Fruit fly (Drosophila melanogaster): Measurements from ENCODE around the gene CG3558.

DNA sequence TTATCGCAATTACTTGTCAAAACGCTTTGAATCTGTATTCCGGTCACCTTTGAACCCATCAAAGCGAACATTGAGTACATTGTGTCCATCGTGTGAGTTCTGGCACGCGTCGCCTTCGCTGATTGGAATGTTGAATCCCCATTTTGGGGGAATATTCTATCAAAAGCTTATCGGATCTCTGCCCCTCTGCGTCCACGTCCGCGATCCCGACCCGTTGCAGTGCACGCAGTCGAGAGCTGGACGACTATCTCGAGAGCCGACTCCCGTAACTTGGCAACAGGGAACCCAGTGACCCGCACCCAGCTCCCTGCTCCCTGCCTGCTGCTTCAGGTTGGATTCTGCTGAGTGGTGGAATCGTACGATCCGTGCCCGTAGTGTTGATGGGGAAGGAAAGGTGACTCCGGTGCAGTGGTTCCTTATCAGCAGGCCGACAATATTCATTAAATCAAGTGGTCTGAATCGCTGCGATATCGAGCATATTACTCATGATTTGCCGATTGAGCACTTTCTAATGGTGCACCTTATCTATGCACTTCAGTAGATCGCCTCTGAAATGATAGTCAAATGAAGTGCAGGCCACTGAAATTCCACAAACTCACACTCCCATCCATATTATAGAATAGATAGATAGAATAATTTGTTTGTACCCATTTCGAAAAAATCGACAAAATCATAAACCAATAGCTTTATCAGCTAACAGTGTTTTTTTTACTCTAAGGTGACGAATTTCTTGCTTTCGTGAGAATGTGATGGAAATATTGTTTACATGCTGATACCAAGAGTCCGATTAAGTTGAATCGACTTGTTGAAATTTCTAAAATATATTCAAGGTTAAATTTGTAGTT, 52.2 kb downstream of the CG3558 start:
- TF ChIP-seq insv (optimal IDR thresholded peaks at IDR 0.05) (no peak), psq (optimal IDR thresholded peaks at IDR 0.05) (no peak), Sin3A (optimal IDR thresholded peaks at IDR 0.05) (no peak), Myc (optimal IDR thresholded peaks at IDR 0.05) (no peak), ttk (optimal IDR thresholded peaks at IDR 0.05) (no peak), h (optimal IDR thresholded peaks at IDR 0.05) (no peak)

All from Kc167 (cell line).